Worm (Caenorhabditis elegans) whole organism, midembryonic: ENCODE data around the gene taf-8.
A peak's percentile ranks its signal among the peaks of the same experiment; 100 is the strongest.

ENCODE experiments used
- T22C8.4 ChIP-seq: fragments of 200-800 bp; sonication (Bioruptor generic); IDR thresholded peaks from 2 replicates; pipeline ENCODE4 v1.3.6; 2022; ENCODE audit warnings: missing genetic modification characterization, missing compliant biosample characterization
- cog-1 ChIP-seq: sonication (generic microtip); optimal IDR thresholded peaks from 2 replicates; lab custom pipeline; 2016; ENCODE audit warnings: missing genetic modification characterization, missing compliant biosample characterization
- flt-1 ChIP-seq: fragments of 200-800 bp; sonication (Bioruptor generic); IDR thresholded peaks from 2 replicates; pipeline ENCODE4 v1.3.6; 2022; ENCODE audit warnings: missing genetic modification characterization, missing compliant biosample characterization
- klf-2 ChIP-seq: fragments of 200-800 bp; sonication (Bioruptor generic); conservative IDR thresholded peaks from 2 replicates; pipeline ENCODE4 v1.3.6; 2022; ENCODE audit warnings: missing genetic modification reagents, missing genetic modification characterization, missing compliant biosample characterization
- med-1 ChIP-seq: sonication (generic microtip); optimal IDR thresholded peaks from 2 replicates; lab custom pipeline; 2017; ENCODE audit warnings: missing genetic modification characterization, mild to moderate bottlenecking, missing compliant biosample characterization, antibody characterized with exemption, missing genetic modification reagents; ENCODE audit not compliant: insufficient read depth
- ref-1 ChIP-seq: fragments of 200-800 bp; sonication (Bioruptor generic); conservative IDR thresholded peaks from 2 replicates; pipeline ENCODE4 v1.3.6; 2022; ENCODE audit warnings: missing genetic modification reagents, missing genetic modification characterization, missing compliant biosample characterization
- tab-1 ChIP-seq: fragments of 200-800 bp; sonication (Bioruptor generic); IDR thresholded peaks from 2 replicates; pipeline ENCODE4 v1.3.6; 2022; ENCODE audit warnings: missing genetic modification characterization, missing compliant biosample characterization
- ztf-23 ChIP-seq: fragments of 200-800 bp; sonication (Bioruptor generic); IDR thresholded peaks from 2 replicates; pipeline ENCODE4 v1.3.6; 2022; ENCODE audit warnings: missing genetic modification reagents, missing genetic modification characterization, missing compliant biosample characterization
- ztf-29 ChIP-seq: fragments of 200-800 bp; sonication (Bioruptor generic); IDR thresholded peaks from 2 replicates; pipeline ENCODE4 v1.3.6; 2022; ENCODE audit warnings: missing genetic modification reagents, missing genetic modification characterization, missing compliant biosample characterization

Gene taf-8

ce11 chrII:9644940-9645634, 24.0 kb upstream of the taf-8 start:
- TF ChIP-seq tab-1 (GFP tag; lab: Robert Waterston, UW): no peak
- TF ChIP-seq ztf-29: peak; percentile 25; the same call in 1 of the 2 replicates

DNA sequence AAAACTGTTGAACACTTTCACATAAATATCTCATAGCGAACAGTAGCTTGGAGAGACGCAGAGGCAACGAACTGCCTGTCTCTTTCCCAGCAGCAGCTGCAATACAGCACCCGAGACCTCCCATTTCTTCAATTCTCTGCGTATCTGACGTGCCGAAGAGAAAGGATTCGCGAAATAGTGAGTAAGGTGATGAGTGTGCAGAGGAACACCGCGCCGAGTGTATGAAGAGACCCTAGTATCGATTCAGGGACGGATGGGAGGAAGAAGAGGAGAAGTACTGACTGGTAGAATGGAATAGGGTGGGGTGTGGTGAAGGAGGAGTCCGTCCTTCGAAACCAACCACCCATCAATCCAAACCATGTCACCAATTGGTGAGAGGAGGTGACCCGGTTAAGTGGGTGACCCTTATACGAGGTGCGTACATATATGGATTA, 23.0 kb upstream of the taf-8 start:
- TF ChIP-seq ref-1: no peak
- TF ChIP-seq cog-1 (tag; lab: Kevin White, UChicago): peak; percentile 65
- 0 out of 2 replicates have a peak, but pooled peaks have one; percentile 53 for TF ChIP-seq tab-1 (GFP tag; lab: Robert Waterston, UW)
- TF ChIP-seq ztf-23: peak; percentile 62; the same call in 1 of the 2 replicates
- TF ChIP-seq ztf-29: no peak
- no peak for TF ChIP-seq klf-2 (GFP tag; lab: Robert Waterston, UW)
- peak; percentile 67; the same call in 1 of the 2 replicates for TF ChIP-seq flt-1 (GFP tag; lab: Robert Waterston, UW)
- peak; percentile 82 for TF ChIP-seq T22C8.4 (GFP tag; lab: Robert Waterston, UW)
- TF ChIP-seq med-1 (GFP tag; lab: Kevin White, UChicago): no peak

DNA sequence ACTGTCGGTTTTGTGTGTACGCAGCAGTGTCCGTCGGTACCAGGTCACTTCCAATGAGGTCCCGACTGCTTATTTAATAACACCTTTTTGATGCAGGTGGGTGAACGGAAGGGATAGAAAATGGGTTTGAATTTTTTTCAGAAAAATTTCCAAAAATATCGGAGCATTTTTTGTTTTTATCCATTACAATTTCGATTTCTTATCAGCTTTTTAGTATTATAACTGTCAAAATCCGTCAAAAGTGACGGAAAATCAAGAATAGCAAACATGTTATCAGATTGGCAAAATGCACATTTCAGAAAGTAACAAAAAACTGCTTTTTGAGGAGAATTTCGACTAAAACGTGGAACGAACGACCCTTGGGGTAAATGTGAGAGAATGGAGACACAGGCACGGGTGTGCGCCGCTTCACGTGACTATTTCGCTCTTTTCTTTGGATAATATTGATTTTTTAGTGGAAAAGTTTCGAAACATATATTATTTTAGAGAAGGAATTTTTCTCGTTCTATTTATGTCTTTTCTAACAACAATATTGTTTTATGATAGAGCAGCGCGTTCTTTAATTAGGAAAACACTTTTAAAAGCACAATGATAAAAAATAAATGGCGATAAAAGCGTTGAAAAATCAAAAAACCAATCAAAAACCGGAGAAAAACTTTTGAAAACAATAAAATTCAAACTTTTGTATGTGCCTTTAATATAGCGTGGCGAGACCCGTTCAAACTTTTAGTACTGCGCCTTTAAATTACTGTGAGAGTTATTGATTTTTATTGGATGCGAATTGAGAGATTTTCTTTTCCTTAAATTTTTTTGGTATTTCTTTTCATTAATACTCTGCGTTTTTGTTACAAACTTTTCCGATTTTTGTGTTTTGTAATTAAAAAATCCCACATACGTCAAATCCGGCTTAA, 21.9 kb upstream of the taf-8 start, which contains the start of gene sqv-8:
Gene sqv-8 (plus strand): TSS at position 51 of the 911 bp plus-strand sequence.
- no peak for TF ChIP-seq med-1 (GFP tag; lab: Kevin White, UChicago)
- peak; percentile 35; the same call in 1 of the 2 replicates for TF ChIP-seq T22C8.4 (GFP tag; lab: Robert Waterston, UW)

DNA sequence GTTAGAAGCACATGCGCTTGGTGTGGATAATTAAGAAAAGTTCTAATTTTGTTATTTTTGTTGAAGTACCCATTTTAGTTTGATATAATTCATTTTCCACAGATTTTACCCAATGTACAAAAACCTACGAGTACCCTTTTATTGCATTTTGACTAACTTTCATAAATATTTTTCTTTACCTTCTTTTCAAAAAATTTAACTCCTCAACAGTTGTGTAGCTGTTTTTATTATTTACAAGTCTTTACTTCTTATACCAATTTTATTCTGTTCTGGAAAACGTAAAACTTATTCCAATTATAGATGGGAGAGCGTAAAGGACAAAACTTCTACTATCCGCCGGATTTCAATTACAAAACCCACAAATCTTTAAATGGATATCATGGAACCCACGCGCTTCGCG, 19.9 kb upstream of the taf-8 start, which contains the start of gene ZK1307.9:
Gene ZK1307.9 (plus strand): TSS at position 301 of the 400 bp plus-strand sequence.
- TF ChIP-seq tab-1 (GFP tag; lab: Robert Waterston, UW) (no peak), med-1 (GFP tag; lab: Kevin White, UChicago) (no peak), flt-1 (GFP tag; lab: Robert Waterston, UW) (no peak), cog-1 (tag; lab: Kevin White, UChicago) (no peak), T22C8.4 (GFP tag; lab: Robert Waterston, UW) (no peak), ref-1 (no peak), klf-2 (GFP tag; lab: Robert Waterston, UW) (no peak), ztf-29 (no peak), ztf-23 (no peak)

DNA sequence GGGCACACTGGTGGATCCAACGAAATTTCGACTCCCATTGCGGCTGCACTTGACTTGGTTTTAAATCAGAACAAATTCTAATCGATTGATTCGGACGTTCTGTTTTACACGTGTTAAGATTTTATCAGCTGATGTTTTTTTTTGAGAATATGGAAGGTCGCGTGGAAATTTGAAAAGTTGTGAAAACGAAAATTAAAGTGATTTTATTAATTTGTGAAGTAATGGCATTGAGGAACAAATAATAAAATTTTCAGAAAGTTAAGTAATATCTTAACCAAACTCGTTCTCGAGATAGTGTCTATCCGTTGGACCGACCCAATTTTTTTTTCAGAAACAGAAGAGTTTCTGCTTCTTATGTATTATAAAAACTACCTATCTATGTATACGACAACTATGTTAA, 17.4 kb upstream of the taf-8 start, which contains the start of gene ZK1307.4:
Gene ZK1307.4 (minus strand): TSS at position 101 of the 400 bp plus-strand sequence.
- no peak for TF ChIP-seq ztf-29
- no peak for TF ChIP-seq T22C8.4 (GFP tag; lab: Robert Waterston, UW)
- TF ChIP-seq ztf-23: no peak
- TF ChIP-seq klf-2 (GFP tag; lab: Robert Waterston, UW): no peak
- TF ChIP-seq cog-1 (tag; lab: Kevin White, UChicago): no peak
- TF ChIP-seq ref-1: no peak
- no peak for TF ChIP-seq med-1 (GFP tag; lab: Kevin White, UChicago)
- TF ChIP-seq tab-1 (GFP tag; lab: Robert Waterston, UW): no peak
- no peak for TF ChIP-seq flt-1 (GFP tag; lab: Robert Waterston, UW)

- TF ChIP-seq ztf-29 (no peak), T22C8.4 (GFP tag; lab: Robert Waterston, UW) (no peak), ref-1 (no peak), cog-1 (tag; lab: Kevin White, UChicago) (no peak), ztf-23 (no peak)
Observed at ce11 chrII:9652919-9653318, 16.2 kb upstream of the taf-8 start, which contains the start of gene ZK1307.3. Gene ZK1307.3 (minus strand): TSS chrII:9653019.

ce11 chrII:9653679-9654078, 15.4 kb upstream of the taf-8 start, which contains the start of gene ZK1307.2:
Gene ZK1307.2 (minus strand): TSS chrII:9653952.
- TF ChIP-seq med-1 (GFP tag; lab: Kevin White, UChicago): no peak
- TF ChIP-seq ref-1: no peak
- TF ChIP-seq tab-1 (GFP tag; lab: Robert Waterston, UW): no peak
- TF ChIP-seq klf-2 (GFP tag; lab: Robert Waterston, UW): no peak
- no peak for TF ChIP-seq flt-1 (GFP tag; lab: Robert Waterston, UW)
- no peak for TF ChIP-seq cog-1 (tag; lab: Kevin White, UChicago)
- TF ChIP-seq T22C8.4 (GFP tag; lab: Robert Waterston, UW): no peak
- no peak for TF ChIP-seq ztf-29

- TF ChIP-seq med-1 (GFP tag; lab: Kevin White, UChicago) (no peak), T22C8.4 (GFP tag; lab: Robert Waterston, UW) (no peak), ref-1 (no peak), klf-2 (GFP tag; lab: Robert Waterston, UW) (no peak), ztf-23 (no peak), cog-1 (tag; lab: Kevin White, UChicago) (no peak), ztf-29 (no peak), tab-1 (GFP tag; lab: Robert Waterston, UW) (no peak), flt-1 (GFP tag; lab: Robert Waterston, UW) (no peak)
Observed at ce11 chrII:9655530-9656139, 13.5 kb upstream of the taf-8 start, which contains the start of gene ZK1307.1. Gene ZK1307.1 (minus strand): TSS chrII:9655580.
